Fruit fly (Drosophila melanogaster): ENCODE results near the gene Kul.

DNA sequence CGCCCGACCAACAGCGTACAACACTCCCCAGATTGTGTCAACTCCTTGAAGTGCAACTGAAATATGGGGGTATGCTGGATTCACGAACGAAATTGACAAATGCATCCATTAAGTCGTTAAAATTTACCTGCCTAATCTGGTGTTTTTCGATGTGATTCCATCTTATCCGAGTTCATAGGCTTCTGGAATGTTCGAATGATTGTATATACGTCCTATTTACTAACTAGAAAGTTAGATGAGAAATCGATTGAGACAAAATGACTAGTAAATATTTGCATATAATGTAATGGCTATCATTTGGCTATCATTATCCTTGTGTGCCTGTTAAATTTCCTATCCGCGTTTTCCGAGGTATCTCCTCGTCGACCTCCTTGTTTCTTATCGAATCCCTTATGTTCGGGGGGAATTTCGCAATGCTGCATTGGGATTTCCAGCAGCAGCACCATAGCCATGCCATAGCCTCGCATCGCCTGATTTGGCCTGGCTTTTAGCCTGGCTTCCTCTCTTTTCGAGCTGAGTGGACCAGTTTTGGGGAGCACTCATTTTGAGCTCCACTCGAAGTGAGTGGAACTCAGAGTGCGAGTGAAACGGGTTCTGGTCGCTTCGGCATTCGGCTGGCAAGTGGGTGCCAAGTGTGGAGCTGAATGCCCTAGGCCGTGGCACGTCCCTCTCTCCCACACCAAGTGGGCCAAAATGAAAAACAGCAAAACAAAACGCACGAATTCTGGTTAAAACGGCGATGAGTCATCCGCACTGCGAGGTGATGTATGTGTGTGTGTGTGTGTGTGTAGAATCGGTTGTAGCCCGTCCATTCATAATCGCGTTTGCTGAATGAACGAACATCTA lies 52.7 kb downstream of the Kul start:
- TF ChIP-seq h (optimal IDR thresholded peaks at IDR 0.05) (no peak), Sin3A (optimal IDR thresholded peaks at IDR 0.05) (no peak), psq (optimal IDR thresholded peaks at IDR 0.05) (no peak), insv (optimal IDR thresholded peaks at IDR 0.05) (no peak)

All from Kc167 (cell line).